Fruit fly (Drosophila melanogaster): ENCODE data around the gene twr.

DNA sequence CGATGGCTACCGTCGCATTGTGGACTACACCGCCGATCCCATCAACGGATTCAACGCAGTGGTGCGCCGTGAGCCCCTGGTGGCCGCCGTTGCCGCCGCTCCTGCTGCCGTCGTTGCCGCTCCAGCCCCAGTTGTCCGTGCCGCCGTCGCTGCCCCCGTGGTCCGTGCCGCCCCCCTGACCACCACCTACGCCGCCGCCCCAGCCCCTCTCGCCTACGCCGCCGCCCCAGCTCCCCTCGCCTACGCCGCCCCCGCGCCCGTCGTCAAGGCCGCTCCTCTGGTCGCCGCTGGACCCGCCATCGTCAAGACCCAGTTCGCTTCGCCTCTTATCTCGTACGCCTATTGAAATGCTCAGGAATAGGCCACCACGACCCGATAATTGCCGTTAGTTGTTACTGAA lies 29.5 kb downstream of the twr start:
- TF ChIP-seq CG11762 (GFP tag; optimal IDR thresholded peaks at IDR 0.05; ENCODE audit: insufficient read depth) (no peak), CG10669 (GFP tag; optimal IDR thresholded peaks at IDR 0.05) (no peak), topi (GFP tag; optimal IDR thresholded peaks at IDR 0.05) (no peak), Gug (GFP tag; IDR thresholded peaks at IDR 0.05) (no peak), CG15336 (GFP tag; IDR thresholded peaks at IDR 0.05) (no peak), fd59A (GFP tag; optimal IDR thresholded peaks at IDR 0.05) (no peak), CG31627 (GFP tag; optimal IDR thresholded peaks at IDR 0.05) (no peak), CG6276 (GFP tag; optimal IDR thresholded peaks at IDR 0.05) (no peak), Smox (GFP tag; optimal IDR thresholded peaks at IDR 0.05) (no peak), OdsH (GFP tag; optimal IDR thresholded peaks at IDR 0.05) (no peak), vri (GFP tag; optimal IDR thresholded peaks at IDR 0.05) (no peak)

Measured in whole organism, prepupa.